Worm (Caenorhabditis elegans) whole organism, L1 larva: ENCODE measurements around the gene ttll-15.

Experiments
- C16A3.4 ChIP-seq: fragments of 150-350 bp; optimal IDR thresholded peaks from 2 replicates; lab custom pipeline; 2014; ENCODE audit warnings: missing biosample characterization, missing genetic modification characterization
- Y116A8C.19 ChIP-seq: sonication (generic microtip); optimal IDR thresholded peaks from 2 replicates; lab custom pipeline; 2016; ENCODE audit warnings: missing compliant biosample characterization, missing genetic modification characterization, borderline replicate concordance
- ama-1 ChIP-seq: fragments of 150-350 bp; optimal IDR thresholded peaks from 2 replicates; lab custom pipeline; 2014
- blmp-1 ChIP-seq: fragments of 150-350 bp; optimal IDR thresholded peaks from 2 replicates; lab custom pipeline; 2014; ENCODE audit warnings: missing biosample characterization, missing genetic modification characterization
- ceh-8 ChIP-seq: fragments of 200-800 bp; sonication (Bioruptor generic); optimal IDR thresholded peaks from 2 replicates; lab custom pipeline; 2018; ENCODE audit warnings: mild to moderate bottlenecking, missing genetic modification characterization, moderate library complexity, missing compliant biosample characterization
- ceh-82 ChIP-seq, 3 experiments: fragments of 150-350 bp in 1 of 3; sonication (generic microtip) in 2 of 3; optimal IDR thresholded peaks; 2 replicates each; lab custom pipeline; 2014 to 2017; ENCODE audit warnings: missing biosample characterization in 3 of 3, missing genetic modification characterization in 3 of 3
- ceh-90 ChIP-seq: sonication (generic microtip); optimal IDR thresholded peaks from 2 replicates; lab custom pipeline; 2016; ENCODE audit warnings: missing genetic modification characterization, missing compliant biosample characterization
- efl-1 ChIP-seq, 4 experiments: fragments of 150-350 bp; optimal IDR thresholded peaks in 3 of 4; peaks in 1 of 4; 1 replicate in 1 of 4; 2 replicates in 3 of 4; lab custom pipeline; 2014; ENCODE audit warnings: missing biosample characterization in 2 of 4, missing genetic modification characterization in 2 of 4, missing genetic modification reagents in 2 of 4
- egl-13 ChIP-seq: sonication (generic microtip); optimal IDR thresholded peaks from 2 replicates; lab custom pipeline; 2016; ENCODE audit warnings: missing genotype, missing genetic modification reagents, missing genetic modification characterization, missing compliant biosample characterization
- egl-27 ChIP-seq, 2 experiments: fragments of 150-350 bp in 1 of 2; sonication (generic microtip); optimal IDR thresholded peaks; 3 replicates each; lab custom pipeline; 2017 to 2018; ENCODE audit warnings: missing biosample characterization in 2 of 2, missing genetic modification characterization in 2 of 2, missing genetic modification reagents in 2 of 2
- elt-2 ChIP-seq: sonication (generic microtip); optimal IDR thresholded peaks from 2 replicates; lab custom pipeline; 2016; ENCODE audit warnings: missing genetic modification characterization, mild to moderate bottlenecking, inconsistent platforms, missing compliant biosample characterization, missing genetic modification reagents
- elt-3 ChIP-seq, 6 experiments: fragments of 150-350 bp in 1 of 6; sonication (generic microtip); optimal IDR thresholded peaks; 2 replicates each; lab custom pipeline; 2017 to 2018; ENCODE audit warnings: missing biosample characterization in 6 of 6, missing genetic modification characterization in 6 of 6, inconsistent platforms in 1 of 6
- fkh-10 ChIP-seq: sonication (generic microtip); optimal IDR thresholded peaks from 2 replicates; lab custom pipeline; 2017; ENCODE audit warnings: missing biosample characterization, missing genetic modification reagents, missing genetic modification characterization
- fkh-4 ChIP-seq: sonication (generic microtip); optimal IDR thresholded peaks from 2 replicates; lab custom pipeline; 2016; ENCODE audit warnings: missing compliant biosample characterization, missing genetic modification characterization, borderline replicate concordance
- fkh-8 ChIP-seq: sonication (generic microtip); optimal IDR thresholded peaks from 2 replicates; lab custom pipeline; 2016; ENCODE audit warnings: mild to moderate bottlenecking, missing genetic modification characterization, missing compliant biosample characterization
- hlh-4 ChIP-seq: sonication (generic microtip); optimal IDR thresholded peaks from 2 replicates; lab custom pipeline; 2016; ENCODE audit warnings: mild to moderate bottlenecking, missing genetic modification characterization, missing compliant biosample characterization
- isw-1 ChIP-seq: fragments of 200-800 bp; sonication (Bioruptor generic); IDR thresholded peaks from 2 replicates; pipeline ENCODE4 v1.3.6; 2022; ENCODE audit warnings: missing genetic modification characterization, missing compliant biosample characterization
- lin-14 ChIP-seq: fragments of 200-800 bp; sonication (Bioruptor generic); optimal IDR thresholded peaks from 2 replicates; lab custom pipeline; 2018; ENCODE audit warnings: mild to moderate bottlenecking, missing genetic modification characterization, moderate library complexity, missing compliant biosample characterization
- lin-15B ChIP-seq: fragments of 150-350 bp; sonication (generic microtip); optimal IDR thresholded peaks from 3 replicates; lab custom pipeline; 2014; ENCODE audit warnings: missing biosample characterization, missing genetic modification characterization
- lin-35 ChIP-seq, 2 experiments: fragments of 150-350 bp; optimal IDR thresholded peaks; 2 replicates each; lab custom pipeline; 2014; ENCODE audit warnings: missing biosample characterization in 2 of 2, missing genetic modification characterization in 2 of 2, missing genetic modification reagents in 2 of 2
- lin-39 ChIP-seq: fragments of 150-350 bp; optimal IDR thresholded peaks from 2 replicates; lab custom pipeline; 2014; ENCODE audit warnings: missing biosample characterization, missing genetic modification reagents, missing genetic modification characterization
- mab-9 ChIP-seq: fragments of 200-800 bp; sonication (Bioruptor generic); IDR thresholded peaks from 2 replicates; pipeline ENCODE4 v1.3.6; 2022; ENCODE audit warnings: missing genetic modification reagents, missing genetic modification characterization, missing compliant biosample characterization
- mdl-1 ChIP-seq, 2 experiments: fragments of 150-350 bp; optimal IDR thresholded peaks; 2 replicates each; lab custom pipeline; 2014 to 2017; ENCODE audit warnings: missing biosample characterization in 2 of 2, missing genetic modification characterization in 2 of 2, inconsistent platforms in 1 of 2
- mef-2 ChIP-seq: fragments of 150-350 bp; optimal IDR thresholded peaks from 2 replicates; lab custom pipeline; 2014; ENCODE audit warnings: missing biosample characterization, missing genetic modification characterization
- nhr-19 ChIP-seq: fragments of 200-800 bp; sonication (Bioruptor generic); conservative IDR thresholded peaks from 2 replicates; pipeline ENCODE4 v1.3.6; 2022; ENCODE audit warnings: missing genetic modification characterization, missing compliant biosample characterization
- nhr-20 ChIP-seq: sonication (generic microtip); optimal IDR thresholded peaks from 2 replicates; lab custom pipeline; 2016; ENCODE audit warnings: mild to moderate bottlenecking, missing genetic modification characterization, missing compliant biosample characterization
- nhr-237 ChIP-seq: fragments of 150-350 bp; optimal IDR thresholded peaks from 2 replicates; lab custom pipeline; 2014; ENCODE audit warnings: missing biosample characterization, missing genetic modification characterization
- nhr-71 ChIP-seq: sonication (generic microtip); optimal IDR thresholded peaks from 2 replicates; lab custom pipeline; 2016; ENCODE audit warnings: mild to moderate bottlenecking, missing genetic modification characterization, moderate library complexity, missing compliant biosample characterization
- nhr-84 ChIP-seq: sonication (generic microtip); optimal IDR thresholded peaks from 2 replicates; lab custom pipeline; 2017; ENCODE audit warnings: missing biosample characterization, missing genetic modification characterization
- nhr-85 ChIP-seq: sonication (generic microtip); peaks from one replicate; lab custom pipeline; 2016; ENCODE audit warnings: missing genetic modification characterization, inconsistent platforms, missing compliant biosample characterization
- nhr-90 ChIP-seq: sonication (generic microtip); optimal IDR thresholded peaks from 2 replicates; lab custom pipeline; 2016; ENCODE audit warnings: mild to moderate bottlenecking, missing genetic modification characterization, missing compliant biosample characterization; ENCODE audit not compliant: poor library complexity
- pag-3 ChIP-seq: sonication (generic microtip); optimal IDR thresholded peaks from 2 replicates; lab custom pipeline; 2017; ENCODE audit warnings: missing genetic modification characterization, mild to moderate bottlenecking, missing compliant biosample characterization, antibody characterized with exemption, borderline replicate concordance; ENCODE audit not compliant: insufficient read depth
- snu-23 ChIP-seq: sonication (generic microtip); optimal IDR thresholded peaks from 2 replicates; lab custom pipeline; 2016; ENCODE audit warnings: missing genetic modification characterization, missing compliant biosample characterization
- sup-37 ChIP-seq: fragments of 200-800 bp; sonication (Bioruptor generic); optimal IDR thresholded peaks from 2 replicates; lab custom pipeline; 2018; ENCODE audit warnings: mild to moderate bottlenecking, missing genetic modification characterization, missing compliant biosample characterization
- tbx-2 ChIP-seq: sonication (generic microtip); optimal IDR thresholded peaks from 2 replicates; lab custom pipeline; 2016; ENCODE audit warnings: missing genetic modification characterization, missing compliant biosample characterization
- unc-130 ChIP-seq: fragments of 150-350 bp; optimal IDR thresholded peaks from 2 replicates; lab custom pipeline; 2017; ENCODE audit warnings: missing biosample characterization, missing genetic modification characterization, inconsistent platforms
- unc-30 ChIP-seq: sonication (generic microtip); optimal IDR thresholded peaks from 2 replicates; lab custom pipeline; 2017; ENCODE audit warnings: missing biosample characterization, missing genetic modification characterization
- vab-15 ChIP-seq: sonication (generic microtip); optimal IDR thresholded peaks from 2 replicates; lab custom pipeline; 2017; ENCODE audit warnings: missing genotype, mild to moderate bottlenecking, missing genetic modification characterization, missing compliant biosample characterization
- xbp-1 ChIP-seq: sonication (generic microtip); optimal IDR thresholded peaks from 2 replicates; lab custom pipeline; 2016; ENCODE audit warnings: missing genetic modification characterization, missing compliant biosample characterization
- zag-1 ChIP-seq: fragments of 150-350 bp; optimal IDR thresholded peaks from 2 replicates; lab custom pipeline; 2014; ENCODE audit warnings: missing biosample characterization, missing genetic modification characterization
- ztf-11 ChIP-seq, 2 experiments: sonication (generic microtip); optimal IDR thresholded peaks; 2 replicates each; lab custom pipeline; 2016 to 2017; ENCODE audit warnings: missing genetic modification characterization in 2 of 2, missing biosample characterization in 1 of 2, missing compliant biosample characterization in 1 of 2

Gene ttll-15

ce11 chrV:10371177-10371576 is 12.8 kb downstream of the ttll-15 start:
- TF ChIP-seq nhr-90 (tag; lab: Kevin White, UChicago) (peak; percentile 14), elt-2 (peak; percentile 76), C16A3.4 (peak; percentile 5), ceh-82 (tag; optimal IDR thresholded peaks at IDR 0.05; lab: Kevin White, UChicago) (no peak), nhr-20 (peak; percentile 72), nhr-71 (tag; lab: Kevin White, UChicago) (peak; percentile 49), lin-35 (GFP tag; optimal IDR thresholded peaks at IDR 0.05; lab: Kevin White, UChicago) (peak in 1 of 2 experiments; percentile 73), snu-23 (GFP tag; lab: Kevin White, UChicago) (peak; percentile 52), tbx-2 (tag; lab: Kevin White, UChicago) (peak; percentile 48), mdl-1 (tag; optimal IDR thresholded peaks at IDR 0.05; lab: Kevin White, UChicago) (peak in 1 of 2 experiments; percentile 23), lin-14 (GFP tag; lab: Kevin White, UChicago) (peak; percentile 68), elt-3 (tag; optimal IDR thresholded peaks at IDR 0.05; lab: Kevin White, UChicago) (peak in 2 of 6 experiments; percentile 31 to 37), nhr-84 (tag; lab: Kevin White, UChicago) (no peak), unc-130 (tag; lab: Kevin White, UChicago) (no peak), nhr-85 (tag; lab: Kevin White, UChicago) (peak; percentile 76), blmp-1 (tag; lab: Kevin White, UChicago) (peak; percentile 51), zag-1 (tag; lab: Kevin White, UChicago) (no peak), efl-1 (optimal IDR thresholded peaks at IDR 0.05; lab: Kevin White, UChicago) (no peak), efl-1 (GFP tag; optimal IDR thresholded peaks at IDR 0.05 in 1 of 2; lab: Kevin White, UChicago) (peak in 1 of 2 experiments; percentile 59)

ce11 chrV:10371951-10372350 is 13.6 kb downstream of the ttll-15 start, which contains the start of gene ugt-49:
ugt-49 (plus strand) TSS chrV:10372321.
- no peak for TF ChIP-seq lin-35 (GFP tag; optimal IDR thresholded peaks at IDR 0.05; lab: Kevin White, UChicago)
- TF ChIP-seq fkh-10: no peak
- TF ChIP-seq lin-15B: no peak
- no peak for TF ChIP-seq nhr-20
- TF ChIP-seq fkh-4 (tag; lab: Kevin White, UChicago): no peak
- TF ChIP-seq xbp-1 (tag; lab: Kevin White, UChicago): no peak
- TF ChIP-seq sup-37 (GFP tag; lab: Kevin White, UChicago): no peak
- TF ChIP-seq snu-23 (GFP tag; lab: Kevin White, UChicago): no peak
- no peak for TF ChIP-seq isw-1 (GFP tag; lab: Robert Waterston, UW)
- no peak for TF ChIP-seq tbx-2 (tag; lab: Kevin White, UChicago)
- no peak for TF ChIP-seq ceh-90 (tag; lab: Kevin White, UChicago)

ce11 chrV:10379293-10379692 is 21.0 kb downstream of the ttll-15 start, which contains the start of gene AC3.12:
AC3.12 (minus strand) TSS chrV:10379393.
- TF ChIP-seq snu-23 (GFP tag; lab: Kevin White, UChicago) (no peak), egl-13 (tag; lab: Kevin White, UChicago) (no peak), ama-1 (no peak), nhr-85 (tag; lab: Kevin White, UChicago) (peak; percentile 2), lin-39 (tag; lab: Kevin White, UChicago) (no peak)

ce11 chrV:10379761-10380160 is 21.4 kb downstream of the ttll-15 start:
- TF ChIP-seq lin-15B (no peak), hlh-4 (no peak), fkh-8 (tag; lab: Kevin White, UChicago) (no peak), Y116A8C.19 (tag; lab: Kevin White, UChicago) (no peak), pag-3 (tag; lab: Kevin White, UChicago) (no peak), mab-9 (GFP tag; lab: Robert Waterston, UW) (no peak), vab-15 (tag; lab: Kevin White, UChicago) (no peak), ceh-8 (GFP tag; lab: Kevin White, UChicago) (no peak), mef-2 (tag; lab: Kevin White, UChicago) (no peak), lin-14 (GFP tag; lab: Kevin White, UChicago) (no peak), nhr-84 (tag; lab: Kevin White, UChicago) (no peak), sup-37 (GFP tag; lab: Kevin White, UChicago) (no peak), ceh-82 (tag; optimal IDR thresholded peaks at IDR 0.05; lab: Kevin White, UChicago) (no peak), xbp-1 (tag; lab: Kevin White, UChicago) (no peak), unc-30 (tag; lab: Kevin White, UChicago) (no peak), ztf-11 (tag; optimal IDR thresholded peaks at IDR 0.05; lab: Kevin White, UChicago) (no peak), egl-27 (tag; optimal IDR thresholded peaks at IDR 0.05; lab: Kevin White, UChicago) (no peak), nhr-19 (GFP tag; lab: Robert Waterston, UW) (no peak), nhr-237 (tag; lab: Kevin White, UChicago) (no peak)
- TF ChIP-seq, all 84 proteins: peak for 0
